Worm (Caenorhabditis elegans): ENCODE results near the gene Y54G2A.52.
"Not testable (repeated sequence)": the region's sequence is repeated elsewhere in the genome, so short reads cannot be mapped to it uniquely, and the experiment has no call there.

DNA sequence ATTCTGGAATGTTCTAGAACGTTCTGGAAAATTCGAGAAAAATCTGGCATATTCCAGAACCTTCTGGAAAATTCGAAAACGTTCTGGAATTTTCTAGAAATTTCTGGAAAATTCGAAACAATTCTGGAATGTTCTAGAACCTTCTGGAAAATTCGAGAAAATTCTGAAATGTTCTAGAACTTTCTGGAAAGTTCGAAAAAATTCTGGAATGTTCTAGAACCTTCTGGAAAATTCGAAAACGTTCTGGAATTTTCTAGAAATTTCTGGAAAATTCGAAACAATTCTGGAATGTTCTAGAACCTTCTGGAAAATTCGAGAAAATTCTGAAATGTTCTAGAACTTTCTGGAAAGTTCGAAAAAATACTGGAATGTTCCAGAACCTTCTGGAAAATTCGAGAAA, 43.7 kb downstream of the Y54G2A.52 start:
- TF ChIP-seq snpc-4 (GFP tag; optimal IDR thresholded peaks at IDR 0.05); snpc-4 (tag; optimal IDR thresholded peaks at IDR 0.05); lin-54 (GFP tag; optimal IDR thresholded peaks at IDR 0.05); zfh-2 (GFP tag; conservative IDR thresholded peaks at IDR 0.05); ceh-91 (GFP tag; IDR thresholded peaks at IDR 0.05); dox-1 (GFP tag; IDR thresholded peaks at IDR 0.05); lsy-27 (tag; optimal IDR thresholded peaks at IDR 0.05; ENCODE audit: borderline replicate concordance, insufficient read depth); sea-2 (GFP tag; IDR thresholded peaks at IDR 0.05); bed-2 (GFP tag; IDR thresholded peaks at IDR 0.05); hmg-1.2 (GFP tag; IDR thresholded peaks at IDR 0.05); pha-4 (tag; optimal IDR thresholded peaks at IDR 0.05): not testable (repeated sequence)

Measured in whole organism, young adult.